Fruit fly (Drosophila melanogaster) whole organism, embryonic: ENCODE measurements around the gene Upf2.

Experiments
- Adf1 ChIP-seq: fragments of 200-800 bp; sonication (Bioruptor generic); IDR thresholded peaks from 2 replicates; pipeline ENCODE4 v1.3.6; 2022; ENCODE audit warnings: missing biosample characterization, missing genetic modification characterization
- Atf-2 ChIP-seq: fragments of 200-800 bp; sonication (Bioruptor generic); optimal IDR thresholded peaks from 2 replicates; lab custom pipeline; 2016; ENCODE audit warnings: missing biosample characterization, missing genetic modification characterization
- CG10321 ChIP-seq: fragments of 200-800 bp; sonication (Bioruptor generic); IDR thresholded peaks from 2 replicates; pipeline ENCODE4 v1.3.6; 2022; ENCODE audit warnings: missing biosample characterization, missing genetic modification characterization
- CG10959 ChIP-seq: fragments of 200-800 bp; sonication (Bioruptor generic); IDR thresholded peaks from 2 replicates; pipeline ENCODE4 v1.3.6; 2022; ENCODE audit warnings: missing biosample characterization, missing genetic modification characterization
- CG12104 ChIP-seq: fragments of 200-800 bp; sonication (Bioruptor generic); optimal IDR thresholded peaks from 3 replicates; lab custom pipeline; 2016; ENCODE audit warnings: missing biosample characterization, missing genetic modification characterization
- CG1233 ChIP-seq: fragments of 200-800 bp; sonication (Bioruptor generic); optimal IDR thresholded peaks from 4 replicates; lab custom pipeline; 2018; ENCODE audit warnings: missing biosample characterization, mild to moderate bottlenecking, missing genetic modification characterization
- CG12942 ChIP-seq: fragments of 200-800 bp; sonication (Bioruptor generic); optimal IDR thresholded peaks from 3 replicates; lab custom pipeline; 2016; ENCODE audit warnings: missing biosample characterization, missing genetic modification characterization
- CG1529 ChIP-seq: fragments of 200-800 bp; sonication (Bioruptor generic); optimal IDR thresholded peaks from 3 replicates; lab custom pipeline; 2018; ENCODE audit warnings: missing biosample characterization, missing genetic modification characterization
- CG16863 ChIP-seq: fragments of 200-800 bp; sonication (Bioruptor generic); optimal IDR thresholded peaks from 3 replicates; lab custom pipeline; 2016; ENCODE audit warnings: missing biosample characterization, missing genetic modification characterization
- CG17912 ChIP-seq: fragments of 200-800 bp; sonication (Bioruptor generic); optimal IDR thresholded peaks from 2 replicates; lab custom pipeline; 2018; ENCODE audit warnings: missing biosample characterization, mild to moderate bottlenecking, missing genetic modification characterization
- CG3281 ChIP-seq: fragments of 200-800 bp; sonication (Bioruptor generic); optimal IDR thresholded peaks from 3 replicates; lab custom pipeline; 2017; ENCODE audit warnings: missing biosample characterization, mild to moderate bottlenecking, missing genetic modification characterization
- CG34376 ChIP-seq: fragments of 200-800 bp; sonication (Bioruptor generic); optimal IDR thresholded peaks from 2 replicates; lab custom pipeline; 2018; ENCODE audit warnings: missing biosample characterization, mild to moderate bottlenecking, missing genetic modification characterization
- CG4282 ChIP-seq: fragments of 200-800 bp; sonication (Bioruptor generic); optimal IDR thresholded peaks from 2 replicates; lab custom pipeline; 2016; ENCODE audit warnings: missing biosample characterization, missing genetic modification characterization
- CG4617 ChIP-seq: fragments of 200-800 bp; sonication (Bioruptor generic); optimal IDR thresholded peaks from 3 replicates; lab custom pipeline; 2016; ENCODE audit warnings: missing biosample characterization, missing genetic modification characterization, borderline replicate concordance
- CG6654 ChIP-seq: fragments of 200-800 bp; sonication (Bioruptor generic); optimal IDR thresholded peaks from 2 replicates; lab custom pipeline; 2017; ENCODE audit warnings: missing biosample characterization, mild to moderate bottlenecking, missing genetic modification characterization
- CG6813 ChIP-seq: fragments of 200-800 bp; sonication (Bioruptor generic); optimal IDR thresholded peaks from 2 replicates; lab custom pipeline; 2017; ENCODE audit warnings: missing biosample characterization, missing genetic modification characterization, mild to moderate bottlenecking, moderate library complexity, missing genetic modification reagents
- CG7963 ChIP-seq: fragments of 200-800 bp; sonication (Bioruptor generic); IDR thresholded peaks from 3 replicates; pipeline ENCODE4 v1.3.6; 2022; ENCODE audit warnings: missing biosample characterization, missing genetic modification characterization; ENCODE audit not compliant: partially characterized antibody
- CG8388 ChIP-seq: fragments of 200-800 bp; sonication (Bioruptor generic); optimal IDR thresholded peaks from 2 replicates; lab custom pipeline; 2019; ENCODE audit warnings: missing biosample characterization, mild to moderate bottlenecking, missing genetic modification characterization, moderate library complexity
- CkIIα-i1 ChIP-seq: fragments of 200-800 bp; sonication (Bioruptor generic); IDR thresholded peaks from 2 replicates; pipeline ENCODE4 v1.3.6; 2022; ENCODE audit warnings: missing biosample characterization, missing genetic modification characterization
- D19A ChIP-seq: fragments of 200-800 bp; optimal IDR thresholded peaks from 3 replicates; lab custom pipeline; 2019; ENCODE audit warnings: missing biosample characterization, mild to moderate bottlenecking, missing genetic modification characterization, moderate library complexity
- Dad ChIP-seq: fragments of 200-800 bp; sonication (Bioruptor generic); optimal IDR thresholded peaks from 3 replicates; lab custom pipeline; 2016; ENCODE audit warnings: missing biosample characterization, missing genetic modification characterization
- Dek ChIP-seq: fragments of 200-800 bp; sonication (Bioruptor generic); optimal IDR thresholded peaks from 3 replicates; lab custom pipeline; 2019; ENCODE audit warnings: missing biosample characterization, mild to moderate bottlenecking, missing genetic modification characterization, moderate library complexity
- Dip3 ChIP-seq: fragments of 200-800 bp; sonication (Bioruptor generic); optimal IDR thresholded peaks from 3 replicates; lab custom pipeline; 2016; ENCODE audit warnings: missing biosample characterization, missing genetic modification characterization
- Doc2 ChIP-seq: fragments of 200-800 bp; sonication (Bioruptor generic); IDR thresholded peaks from 2 replicates; pipeline ENCODE4 v1.3.6; 2022; ENCODE audit warnings: missing biosample characterization, missing genetic modification characterization
- Doc3 ChIP-seq: fragments of 200-800 bp; sonication (Bioruptor generic); IDR thresholded peaks from 3 replicates; pipeline ENCODE4 v1.3.6; 2022; ENCODE audit warnings: missing biosample characterization, missing genetic modification characterization; ENCODE audit not compliant: partially characterized antibody
- E2f2 ChIP-seq: fragments of 200-800 bp; sonication (Bioruptor generic); IDR thresholded peaks from 2 replicates; pipeline ENCODE4 v1.3.6; 2022; ENCODE audit warnings: missing biosample characterization, missing genetic modification characterization
- Eip74EF ChIP-seq, 2 experiments: fragments of 200-800 bp in 1 of 2; fragments of >200 bp in 1 of 2; sonication (Bioruptor generic) in 1 of 2; optimal IDR thresholded peaks; 2 replicates each; lab custom pipeline; 2017 to 2019; ENCODE audit warnings: missing biosample characterization in 2 of 2, missing genetic modification characterization in 2 of 2, mild to moderate bottlenecking in 1 of 2, moderate library complexity in 1 of 2
- HLH3B ChIP-seq: fragments of 200-800 bp; sonication (Bioruptor generic); IDR thresholded peaks from 2 replicates; pipeline ENCODE4 v1.3.6; 2022; ENCODE audit warnings: missing biosample characterization, missing genetic modification characterization
- Hr39 ChIP-seq: fragments of >200 bp; optimal IDR thresholded peaks from 2 replicates; lab custom pipeline; 2017
- MBD-R2 ChIP-seq: fragments of 200-800 bp; sonication (Bioruptor generic); IDR thresholded peaks from 2 replicates; pipeline ENCODE4 v1.3.6; 2022; ENCODE audit warnings: missing biosample characterization, missing genetic modification characterization
- Nf-YA ChIP-seq: fragments of 200-800 bp; sonication (Bioruptor generic); IDR thresholded peaks from 2 replicates; pipeline ENCODE4 v1.3.6; 2022; ENCODE audit warnings: missing biosample characterization, missing genetic modification characterization
- Oaz ChIP-seq: fragments of 200-800 bp; sonication (Bioruptor generic); IDR thresholded peaks from 2 replicates; pipeline ENCODE4 v1.3.6; 2022; ENCODE audit warnings: missing biosample characterization, missing genetic modification characterization
- Ssrp ChIP-seq: fragments of 200-800 bp; sonication (Bioruptor generic); optimal IDR thresholded peaks from 2 replicates; lab custom pipeline; 2018; ENCODE audit warnings: missing biosample characterization, mild to moderate bottlenecking, missing genetic modification characterization, moderate library complexity
- al ChIP-seq: fragments of 200-800 bp; sonication (Bioruptor generic); IDR thresholded peaks from 2 replicates; pipeline ENCODE4 v1.3.6; 2022; ENCODE audit warnings: missing biosample characterization, missing genetic modification characterization
- chif ChIP-seq, 2 experiments: fragments of 200-800 bp; sonication (Bioruptor generic); optimal IDR thresholded peaks; 3 replicates each; lab custom pipeline; 2016; ENCODE audit warnings: missing biosample characterization in 2 of 2, missing genetic modification characterization in 2 of 2
- corto ChIP-seq: fragments of 200-800 bp; sonication (Bioruptor generic); optimal IDR thresholded peaks from 2 replicates; lab custom pipeline; 2016; ENCODE audit warnings: missing biosample characterization, mild to moderate bottlenecking, missing genetic modification characterization, moderate library complexity
- cwo ChIP-seq: fragments of 200-800 bp; sonication (Bioruptor generic); optimal IDR thresholded peaks from 3 replicates; lab custom pipeline; 2017; ENCODE audit warnings: missing biosample characterization, missing genetic modification characterization, mild to moderate bottlenecking, moderate library complexity, missing genetic modification reagents
- dan ChIP-seq: fragments of 200-800 bp; sonication (Bioruptor generic); IDR thresholded peaks from 2 replicates; pipeline ENCODE4 v1.3.6; 2022; ENCODE audit warnings: missing biosample characterization, missing genetic modification characterization
- dimm ChIP-seq: fragments of 200-800 bp; sonication (Bioruptor generic); IDR thresholded peaks from 2 replicates; pipeline ENCODE4 v1.3.6; 2022; ENCODE audit warnings: missing biosample characterization, missing genetic modification characterization
- dmrt99B ChIP-seq: fragments of 200-800 bp; sonication (Bioruptor generic); optimal IDR thresholded peaks from 2 replicates; lab custom pipeline; 2018; ENCODE audit warnings: missing biosample characterization, mild to moderate bottlenecking, missing genetic modification characterization, moderate library complexity
- dpn ChIP-seq, 2 experiments: fragments of 200-800 bp; sonication (Bioruptor generic); optimal IDR thresholded peaks; 3 replicates each; lab custom pipeline; 2016; ENCODE audit warnings: missing biosample characterization in 2 of 2, missing genetic modification characterization in 2 of 2
- esg ChIP-seq: fragments of 200-800 bp; sonication (Bioruptor generic); conservative IDR thresholded peaks from 2 replicates; pipeline ENCODE4 v1.3.6; 2022; ENCODE audit warnings: missing biosample characterization, missing genetic modification characterization
- gro ChIP-seq: fragments of 200-800 bp; sonication (Bioruptor generic); optimal IDR thresholded peaks from 2 replicates; lab custom pipeline; 2016; ENCODE audit warnings: missing biosample characterization, missing genetic modification characterization
- knrl ChIP-seq: fragments of 200-800 bp; sonication (Bioruptor generic); IDR thresholded peaks from 3 replicates; pipeline ENCODE4 v1.3.6; 2022; ENCODE audit warnings: missing biosample characterization, missing genetic modification characterization; ENCODE audit not compliant: partially characterized antibody
- pzg ChIP-seq: fragments of 200-800 bp; sonication (Bioruptor generic); optimal IDR thresholded peaks from 3 replicates; lab custom pipeline; 2018; ENCODE audit warnings: missing biosample characterization, mild to moderate bottlenecking, missing genetic modification characterization, moderate library complexity
- sens-2 ChIP-seq: fragments of 200-800 bp; sonication (Bioruptor generic); IDR thresholded peaks from 2 replicates; pipeline ENCODE4 v1.3.6; 2022; ENCODE audit warnings: missing biosample characterization, missing genetic modification characterization
- seq ChIP-seq: fragments of 200-800 bp; sonication (Bioruptor generic); IDR thresholded peaks from 2 replicates; pipeline ENCODE4 v1.3.6; 2022; ENCODE audit warnings: missing biosample characterization, missing genetic modification characterization
- so ChIP-seq: fragments of 200-800 bp; sonication (Bioruptor generic); IDR thresholded peaks from 3 replicates; pipeline ENCODE4 v1.3.6; 2022; ENCODE audit warnings: missing biosample characterization, missing genetic modification characterization
- stc ChIP-seq: fragments of 200-800 bp; sonication (Bioruptor generic); IDR thresholded peaks from 2 replicates; pipeline ENCODE4 v1.3.6; 2022; ENCODE audit warnings: missing biosample characterization, missing genetic modification characterization
- stwl ChIP-seq: fragments of 200-800 bp; sonication (Bioruptor generic); optimal IDR thresholded peaks from 3 replicates; lab custom pipeline; 2018; ENCODE audit warnings: missing biosample characterization, mild to moderate bottlenecking, missing genetic modification characterization, moderate library complexity
- toy ChIP-seq: fragments of 200-800 bp; sonication (Bioruptor generic); IDR thresholded peaks from 2 replicates; pipeline ENCODE4 v1.3.6; 2022; ENCODE audit warnings: missing biosample characterization, missing genetic modification characterization
- wdn ChIP-seq: fragments of 200-800 bp; sonication (Bioruptor generic); IDR thresholded peaks from 2 replicates; pipeline ENCODE4 v1.3.6; 2022; ENCODE audit warnings: missing biosample characterization, missing genetic modification characterization

Gene Upf2

dm6 chrX:8060921-8061270 is 14.4 kb downstream of the Upf2 start (continued):
- TF ChIP-seq CG6813 (GFP tag; lab: Kevin White, UChicago) (no peak), esg (GFP tag; lab: Robert Waterston, UW) (no peak), Dad (GFP tag; lab: Kevin White, UChicago) (no peak), CG17912 (peak; percentile 20), HLH3B (GFP tag; lab: Robert Waterston, UW) (no peak), Dek (tag; lab: Kevin White, UChicago) (no peak), CG7963 (GFP tag; lab: Robert Waterston, UW) (no peak), dan (GFP tag; lab: Robert Waterston, UW) (no peak), CG8388 (GFP tag; lab: Kevin White, UChicago) (no peak), dmrt99B (tag; lab: Kevin White, UChicago) (no peak), CG6654 (GFP tag; lab: Kevin White, UChicago) (no peak), dimm (no peak), CG12942 (GFP tag; lab: Kevin White, UChicago) (no peak), CG4282 (GFP tag; lab: Kevin White, UChicago) (no peak), Nf-YA (GFP tag; lab: Robert Waterston, UW) (no peak), cwo (GFP tag; lab: Kevin White, UChicago) (no peak), Dip3 (GFP tag; lab: Kevin White, UChicago) (no peak), wdn (GFP tag; lab: Robert Waterston, UW) (no peak), toy (GFP tag; lab: Robert Waterston, UW) (no peak), CG3281 (GFP tag; lab: Kevin White, UChicago) (no peak), Eip74EF (GFP tag; optimal IDR thresholded peaks at IDR 0.05; lab: Kevin White, UChicago) (peak in 1 of 2 experiments; percentile 27), CG1233 (GFP tag; lab: Kevin White, UChicago) (no peak), Ssrp (tag; lab: Kevin White, UChicago) (no peak), chif (GFP tag; optimal IDR thresholded peaks at IDR 0.05; lab: Kevin White, UChicago) (no peak), CkIIα-i1 (no peak), gro (no peak), CG16863 (no peak), Doc3 (no peak), CG1529 (GFP tag; lab: Kevin White, UChicago) (no peak), CG10959 (GFP tag; lab: Robert Waterston, UW) (no peak), pzg (GFP tag; lab: Kevin White, UChicago) (no peak), Atf-2 (GFP tag; lab: Kevin White, UChicago) (no peak), Hr39 (lab: Kevin White, UChicago) (no peak), Adf1 (GFP tag; lab: Robert Waterston, UW) (no peak), CG34376 (GFP tag; lab: Kevin White, UChicago) (no peak), dpn (GFP tag; optimal IDR thresholded peaks at IDR 0.05; lab: Kevin White, UChicago) (no peak), stwl (tag; lab: Kevin White, UChicago) (no peak), corto (GFP tag; lab: Kevin White, UChicago) (no peak), CG4617 (GFP tag; lab: Kevin White, UChicago) (no peak), CG10321 (GFP tag; lab: Robert Waterston, UW) (peak; percentile 99), knrl (GFP tag; lab: Robert Waterston, UW) (no peak), MBD-R2 (GFP tag; lab: Robert Waterston, UW) (no peak), seq (GFP tag; lab: Robert Waterston, UW) (no peak), stc (no peak), CG12104 (GFP tag; lab: Kevin White, UChicago) (no peak), D19A (tag; lab: Kevin White, UChicago) (peak; percentile 28), sens-2 (no peak), Doc2 (no peak), E2f2 (no peak), so (GFP tag; lab: Robert Waterston, UW) (no peak), al (GFP tag; lab: Robert Waterston, UW) (no peak), Oaz (GFP tag; lab: Robert Waterston, UW) (no peak)
